Worm (Caenorhabditis elegans) whole organism, L2 larva: ENCODE data around the gene ubc-1.
"Not testable (repeated sequence)": the region's sequence is repeated elsewhere in the genome, so short reads cannot be mapped to it uniquely, and the experiment has no call there.

Experiments
- R02D3.7 ChIP-seq: fragments of 150-350 bp; optimal IDR thresholded peaks from 2 replicates; lab custom pipeline; 2014; ENCODE audit warnings: missing biosample characterization, missing genetic modification characterization
- Y55F3AM.14 ChIP-seq: fragments of 200-800 bp; sonication (Bioruptor generic); optimal IDR thresholded peaks from 2 replicates; lab custom pipeline; 2018; ENCODE audit warnings: mild to moderate bottlenecking, missing genetic modification characterization, missing compliant biosample characterization
- aly-2 ChIP-seq: fragments of 150-350 bp; optimal IDR thresholded peaks from 2 replicates; lab custom pipeline; 2014; ENCODE audit warnings: missing biosample characterization, missing genetic modification characterization
- ama-1 ChIP-seq: fragments of 150-350 bp; optimal IDR thresholded peaks from 2 replicates; lab custom pipeline; 2018; ENCODE audit warnings: inconsistent platforms
- ceh-16 ChIP-seq: fragments of 150-350 bp; optimal IDR thresholded peaks from 2 replicates; lab custom pipeline; 2014; ENCODE audit warnings: missing biosample characterization, missing genetic modification characterization
- ceh-82 ChIP-seq: fragments of 150-350 bp; optimal IDR thresholded peaks from 2 replicates; lab custom pipeline; 2014; ENCODE audit warnings: missing biosample characterization, missing genetic modification characterization
- egl-27 ChIP-seq: sonication (generic microtip); optimal IDR thresholded peaks from 3 replicates; lab custom pipeline; 2017; ENCODE audit warnings: missing biosample characterization, missing genetic modification reagents, missing genetic modification characterization
- elt-1 ChIP-seq: fragments of 150-350 bp; optimal IDR thresholded peaks from 2 replicates; lab custom pipeline; 2014; ENCODE audit warnings: missing biosample characterization, missing genetic modification characterization
- fos-1 ChIP-seq: fragments of 150-350 bp; optimal IDR thresholded peaks from 2 replicates; lab custom pipeline; 2014; ENCODE audit warnings: missing biosample characterization, missing genetic modification characterization
- gmeb-1 ChIP-seq: fragments of 150-350 bp; optimal IDR thresholded peaks from 2 replicates; lab custom pipeline; 2014; ENCODE audit warnings: missing biosample characterization, missing genetic modification characterization
- lin-11 ChIP-seq: fragments of 150-350 bp; sonication (generic microtip); optimal IDR thresholded peaks from 2 replicates; lab custom pipeline; 2014; ENCODE audit warnings: missing biosample characterization, missing genetic modification characterization, inconsistent platforms, mixed read lengths
- lin-13 ChIP-seq: fragments of 150-350 bp; optimal IDR thresholded peaks from 2 replicates; lab custom pipeline; 2014; ENCODE audit warnings: missing biosample characterization, missing genetic modification reagents, missing genetic modification characterization
- lsy-2 ChIP-seq, 2 experiments: fragments of 150-350 bp in 1 of 2; sonication (generic microtip) in 1 of 2; optimal IDR thresholded peaks; 2 replicates each; lab custom pipeline; 2014 to 2017; ENCODE audit warnings: missing biosample characterization in 2 of 2, missing genetic modification characterization in 2 of 2
- mab-5 ChIP-seq: fragments of 150-350 bp; optimal IDR thresholded peaks from 2 replicates; lab custom pipeline; 2014; ENCODE audit warnings: missing biosample characterization, missing genetic modification characterization
- mbf-1 ChIP-seq: sonication (generic microtip); optimal IDR thresholded peaks from 2 replicates; lab custom pipeline; 2017; ENCODE audit warnings: missing biosample characterization, missing genetic modification characterization
- nhr-11 ChIP-seq: fragments of 150-350 bp; optimal IDR thresholded peaks from 2 replicates; lab custom pipeline; 2014; ENCODE audit warnings: missing biosample characterization, missing genetic modification characterization
- nhr-129 ChIP-seq: fragments of 150-350 bp; optimal IDR thresholded peaks from 2 replicates; lab custom pipeline; 2014; ENCODE audit warnings: missing biosample characterization, missing genetic modification characterization
- nhr-237 ChIP-seq: fragments of 150-350 bp; optimal IDR thresholded peaks from 2 replicates; lab custom pipeline; 2014; ENCODE audit warnings: missing biosample characterization, missing genetic modification characterization
- peb-1 ChIP-seq: fragments of 150-350 bp; optimal IDR thresholded peaks from 2 replicates; lab custom pipeline; 2014; ENCODE audit warnings: missing biosample characterization, missing genetic modification characterization
- sem-4 ChIP-seq: fragments of 150-350 bp; optimal IDR thresholded peaks from 2 replicates; lab custom pipeline; 2014; ENCODE audit warnings: missing biosample characterization, missing genetic modification reagents, missing genetic modification characterization
- skn-1 ChIP-seq: sonication (generic microtip); optimal IDR thresholded peaks from 2 replicates; lab custom pipeline; 2017; ENCODE audit warnings: missing biosample characterization, missing genetic modification characterization
- sma-3 ChIP-seq: sonication (generic microtip); optimal IDR thresholded peaks from 2 replicates; lab custom pipeline; 2016; ENCODE audit warnings: missing genetic modification reagents, missing genetic modification characterization, missing compliant biosample characterization
- snpc-4 ChIP-seq: fragments of 150-350 bp; optimal IDR thresholded peaks from 2 replicates; lab custom pipeline; 2014; ENCODE audit warnings: missing biosample characterization, missing genetic modification characterization
- unc-39 ChIP-seq: fragments of 150-350 bp; optimal IDR thresholded peaks from 2 replicates; lab custom pipeline; 2014; ENCODE audit warnings: missing biosample characterization, missing genetic modification characterization
- unc-55 ChIP-seq: fragments of 150-350 bp; sonication (generic microtip); optimal IDR thresholded peaks from 3 replicates; lab custom pipeline; 2014; ENCODE audit warnings: missing biosample characterization, missing genetic modification reagents, missing genetic modification characterization
- ztf-1 ChIP-seq: fragments of 200-800 bp; sonication (Bioruptor generic); conservative IDR thresholded peaks from 2 replicates; pipeline ENCODE4 v1.3.6; 2022; ENCODE audit warnings: missing genetic modification characterization, missing compliant biosample characterization
- ztf-11 ChIP-seq: sonication (generic microtip); optimal IDR thresholded peaks from 2 replicates; lab custom pipeline; 2017; ENCODE audit warnings: missing biosample characterization, missing genetic modification characterization
- ztf-4 ChIP-seq: fragments of 150-350 bp; optimal IDR thresholded peaks from 2 replicates; lab custom pipeline; 2014; ENCODE audit warnings: missing biosample characterization, missing genetic modification characterization

Gene ubc-1

DNA sequence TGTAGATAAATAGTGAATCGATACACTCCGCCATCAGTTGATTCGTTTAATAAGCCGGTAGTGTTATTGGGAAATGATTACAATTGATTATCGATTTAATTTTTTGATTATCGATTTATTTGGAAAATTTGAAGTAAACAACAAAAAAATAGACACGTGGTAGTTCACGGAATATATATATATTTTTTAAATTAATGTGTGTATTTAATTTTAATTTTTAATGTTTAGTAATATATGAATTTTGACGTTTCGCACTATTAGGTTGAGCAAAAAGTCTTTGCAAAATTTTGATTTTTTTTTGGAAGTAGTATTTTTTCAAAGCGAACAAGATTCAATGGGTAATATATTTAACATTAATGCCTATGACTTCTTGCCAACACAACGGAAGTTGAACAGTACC lies 40.2 kb downstream of the ubc-1 start, which contains the start of gene F49F1.12:
TSS of gene F49F1.12 (minus strand) at position 101 of the 400 bp plus-strand sequence.
- TF ChIP-seq mab-5, elt-1, nhr-129 (tag; lab: Kevin White, UChicago): not testable (repeated sequence)
- TF ChIP-seq, all 48 proteins: peak for 0; not testable (repeated sequence) for 48

DNA sequence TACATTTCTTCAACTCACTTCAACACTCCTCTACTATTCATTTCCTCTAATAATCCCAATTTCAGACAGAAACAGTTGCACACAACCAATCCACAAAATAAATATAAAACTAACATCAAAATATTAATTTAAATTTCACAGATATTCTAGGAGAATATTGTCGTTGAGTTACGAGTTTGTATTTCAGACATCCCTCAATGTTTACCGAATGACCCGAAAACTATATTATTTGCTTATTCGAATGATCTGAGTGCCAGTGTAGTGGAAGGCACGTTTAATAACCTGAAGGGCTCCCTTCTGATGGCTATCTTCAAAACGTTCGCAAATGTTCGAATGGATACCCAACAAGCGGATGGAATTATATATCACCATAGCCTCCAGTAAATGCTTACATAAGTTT lies 42.0 kb downstream of the ubc-1 start, which contains the start of gene R07C12.3:
TSS of gene R07C12.3 (plus strand) at position 301 of the 400 bp plus-strand sequence.
- TF ChIP-seq lin-13 (GFP tag; lab: Kevin White, UChicago) (no peak), lin-11 (tag; lab: Kevin White, UChicago) (no peak), R02D3.7 (no peak), skn-1 (tag; lab: Kevin White, UChicago) (no peak), snpc-4 (no peak), sma-3 (GFP tag; lab: Kevin White, UChicago) (no peak), nhr-11 (tag; lab: Kevin White, UChicago) (no peak), unc-55 (GFP tag; lab: Kevin White, UChicago) (no peak), unc-39 (tag; lab: Kevin White, UChicago) (no peak), Y55F3AM.14 (GFP tag; lab: Kevin White, UChicago) (no peak), ama-1 (lab: Kevin White, UChicago) (no peak), sem-4 (tag; lab: Kevin White, UChicago) (no peak), ztf-1 (no peak), mbf-1 (tag; lab: Kevin White, UChicago) (no peak), ceh-82 (no peak), nhr-129 (tag; lab: Kevin White, UChicago) (no peak), ceh-16 (no peak), egl-27 (tag; lab: Kevin White, UChicago) (no peak), nhr-237 (tag; lab: Kevin White, UChicago) (no peak)

DNA sequence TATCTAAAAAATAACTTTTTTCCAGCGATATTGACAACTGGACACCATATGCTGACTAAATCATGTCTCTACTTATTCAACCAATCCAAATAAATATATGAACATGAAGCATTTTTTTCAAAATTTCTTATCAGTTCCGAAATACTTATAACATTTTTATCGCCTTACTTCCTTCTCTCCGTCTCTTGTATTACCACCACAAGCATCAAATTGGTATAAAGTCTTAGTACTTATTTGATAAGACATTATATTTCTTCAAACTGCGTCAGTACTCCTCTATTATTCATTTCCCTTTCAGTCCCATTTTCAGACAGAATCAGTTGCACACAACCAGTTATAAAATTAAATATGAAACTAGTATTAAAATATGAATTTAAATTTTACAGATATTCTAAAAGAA lies 45.1 kb downstream of the ubc-1 start:
- TF ChIP-seq lsy-2 (tag; optimal IDR thresholded peaks at IDR 0.05; lab: Kevin White, UChicago) (no peak), ztf-11 (tag; lab: Kevin White, UChicago) (no peak), ztf-4 (tag; lab: Kevin White, UChicago) (no peak), aly-2 (tag; lab: Kevin White, UChicago) (no peak), fos-1 (tag; lab: Kevin White, UChicago) (peak; percentile 91)

DNA sequence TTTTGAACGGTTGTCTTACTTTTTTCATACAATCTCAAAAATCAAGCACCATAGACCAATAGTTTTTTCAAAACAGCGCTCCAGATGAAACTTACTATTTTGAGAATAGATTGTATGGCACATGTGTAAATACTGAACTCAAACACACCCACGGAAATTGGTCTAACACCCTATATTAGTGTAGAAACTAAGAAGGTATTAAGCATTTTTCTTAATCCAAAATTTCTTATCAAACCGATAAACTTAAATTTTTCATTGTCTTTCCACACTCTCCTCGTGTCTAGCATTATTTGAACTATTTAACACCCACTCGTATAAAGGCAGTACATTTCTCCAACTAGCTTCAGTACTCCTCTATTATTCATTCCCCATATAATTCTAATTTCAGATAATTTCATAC lies 47.3 kb downstream of the ubc-1 start:
- no peak for TF ChIP-seq ztf-4 (tag; lab: Kevin White, UChicago)
- no peak for TF ChIP-seq gmeb-1 (tag; lab: Kevin White, UChicago)
- TF ChIP-seq peb-1, result no peak
- no peak for TF ChIP-seq ztf-11 (tag; lab: Kevin White, UChicago)
- TF ChIP-seq R02D3.7, result no peak
- peak; percentile 9 for TF ChIP-seq fos-1 (tag; lab: Kevin White, UChicago)

DNA sequence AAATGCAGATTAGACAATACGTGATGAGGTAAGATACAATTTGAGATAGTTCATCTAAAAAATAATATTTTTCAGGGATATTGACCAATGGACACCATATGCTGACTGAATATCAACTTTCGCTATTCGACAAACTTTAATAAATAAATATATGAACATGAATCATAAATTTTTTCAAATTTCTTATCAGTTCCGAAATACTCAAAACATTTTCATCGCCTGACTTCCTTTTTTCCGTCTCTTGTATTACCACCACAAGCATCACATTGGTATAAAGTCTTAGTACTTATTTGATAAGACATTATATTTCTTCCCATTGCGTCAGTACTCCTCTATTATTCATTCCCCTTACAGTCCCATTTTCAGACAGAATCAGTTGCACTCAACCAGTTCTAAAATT lies 49.3 kb downstream of the ubc-1 start, which contains the start of the genes K08D10.10 and R07C12.1:
TSS of gene K08D10.10 (plus strand) at position 93 of the 400 bp plus-strand sequence.
TSS of gene R07C12.1 (plus strand) at position 314 of the 400 bp plus-strand sequence.
- TF ChIP-seq fos-1 (tag; lab: Kevin White, UChicago), result peak; percentile 69
- no peak for TF ChIP-seq gmeb-1 (tag; lab: Kevin White, UChicago)

DNA sequence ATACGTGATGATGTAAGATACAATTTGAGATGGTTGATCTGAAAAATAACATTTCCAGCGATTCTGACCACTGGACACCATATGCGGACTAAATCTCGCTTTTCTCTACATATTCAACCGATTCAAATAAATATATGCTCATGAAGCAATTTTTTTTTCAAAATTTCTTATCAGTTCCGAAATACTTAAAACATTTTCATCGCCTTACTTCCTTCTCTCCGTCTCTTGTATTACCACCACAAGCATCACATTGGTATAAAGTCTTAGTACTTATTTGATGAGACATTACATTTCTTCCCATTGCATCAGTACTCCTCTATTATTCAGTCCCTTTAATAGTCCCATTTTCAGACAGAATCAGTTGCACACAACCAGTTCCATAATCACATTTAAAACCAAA lies 51.8 kb downstream of the ubc-1 start, which contains the start of gene K08D10.14:
TSS of gene K08D10.14 (plus strand) at position 301 of the 400 bp plus-strand sequence.
- TF ChIP-seq ztf-4 (tag; lab: Kevin White, UChicago) (no peak), fos-1 (tag; lab: Kevin White, UChicago) (peak; percentile 0)
